Fruit fly (Drosophila melanogaster): ENCODE measurements around the gene Lasp.

dm6 chr3L:16638639-16639388, 72.7 kb downstream of the Lasp start:
- TF ChIP-seq usp (GFP tag; optimal IDR thresholded peaks at IDR 0.05) (no peak), Dfd (GFP tag; optimal IDR thresholded peaks at IDR 0.05) (no peak), N (GFP tag; optimal IDR thresholded peaks at IDR 0.05) (no peak), h (GFP tag; optimal IDR thresholded peaks at IDR 0.05) (peak; percentile 14), woc (GFP tag; optimal IDR thresholded peaks at IDR 0.05) (no peak)

Measured in whole organism, wandering third instar larva.